Worm (Caenorhabditis elegans) whole organism, late embryonic: ENCODE results near the gene Y54E2A.4.

Source experiments
- C08G9.2 ChIP-seq: sonication (generic microtip); optimal IDR thresholded peaks from 2 replicates; lab custom pipeline; 2016; ENCODE audit warnings: mild to moderate bottlenecking, missing genetic modification characterization, moderate library complexity, missing compliant biosample characterization
- F13H6.1 ChIP-seq: sonication (generic microtip); optimal IDR thresholded peaks from 2 replicates; lab custom pipeline; 2016; ENCODE audit warnings: missing genetic modification characterization, missing compliant biosample characterization
- K02D7.2 ChIP-seq: sonication (generic microtip); optimal IDR thresholded peaks from 2 replicates; lab custom pipeline; 2017; ENCODE audit warnings: mild to moderate bottlenecking, missing genetic modification characterization, missing compliant biosample characterization
- K09A11.1 ChIP-seq: sonication (generic microtip); optimal IDR thresholded peaks from 2 replicates; lab custom pipeline; 2017; ENCODE audit warnings: antibody characterized with exemption, mild to moderate bottlenecking, missing genetic modification characterization, missing compliant biosample characterization; ENCODE audit not compliant: insufficient read depth
- T23F11.4 ChIP-seq: fragments of 200-800 bp; sonication (Bioruptor generic); optimal IDR thresholded peaks from 2 replicates; lab custom pipeline; 2018; ENCODE audit warnings: mild to moderate bottlenecking, missing genetic modification characterization, missing compliant biosample characterization
- Y22D7AL.16 ChIP-seq: sonication (generic microtip); optimal IDR thresholded peaks from 2 replicates; lab custom pipeline; 2016; ENCODE audit warnings: missing genetic modification characterization, missing compliant biosample characterization
- ama-1 ChIP-seq: fragments of 150-350 bp; optimal IDR thresholded peaks from 2 replicates; lab custom pipeline; 2014
- ceh-14 ChIP-seq: sonication (generic microtip); optimal IDR thresholded peaks from 2 replicates; lab custom pipeline; 2016; ENCODE audit warnings: missing genotype, missing genetic modification characterization, missing compliant biosample characterization
- ceh-18 ChIP-seq: sonication (generic microtip); optimal IDR thresholded peaks from 2 replicates; lab custom pipeline; 2016; ENCODE audit warnings: missing genetic modification characterization, missing compliant biosample characterization
- ceh-19 ChIP-seq: fragments of 200-800 bp; sonication (Bioruptor generic); optimal IDR thresholded peaks from 2 replicates; lab custom pipeline; 2018; ENCODE audit warnings: mild to moderate bottlenecking, missing genetic modification characterization, missing compliant biosample characterization
- ceh-2 ChIP-seq: sonication (generic microtip); optimal IDR thresholded peaks from 2 replicates; lab custom pipeline; 2016; ENCODE audit warnings: missing genotype, missing genetic modification characterization, missing compliant biosample characterization
- ceh-45 ChIP-seq: fragments of 200-800 bp; sonication (Bioruptor generic); IDR thresholded peaks from 2 replicates; pipeline ENCODE4 v1.3.6; 2022; ENCODE audit warnings: missing genetic modification reagents, missing genetic modification characterization, missing compliant biosample characterization
- ceh-48 ChIP-seq: sonication (generic microtip); optimal IDR thresholded peaks from 2 replicates; lab custom pipeline; 2016; ENCODE audit warnings: missing genetic modification characterization, inconsistent platforms, missing compliant biosample characterization
- ceh-6 ChIP-seq: fragments of 200-800 bp; sonication (Bioruptor generic); optimal IDR thresholded peaks from 2 replicates; lab custom pipeline; 2018; ENCODE audit warnings: mild to moderate bottlenecking, missing genetic modification characterization, missing compliant biosample characterization
- ceh-9 ChIP-seq: sonication (generic microtip); optimal IDR thresholded peaks from 2 replicates; lab custom pipeline; 2016; ENCODE audit warnings: mild to moderate bottlenecking, missing genetic modification characterization, inconsistent platforms, missing compliant biosample characterization
- dmd-4 ChIP-seq: sonication (generic microtip); optimal IDR thresholded peaks from 2 replicates; lab custom pipeline; 2016; ENCODE audit warnings: borderline replicate concordance, missing genetic modification characterization, missing compliant biosample characterization
- elt-2 ChIP-seq: sonication (generic microtip); optimal IDR thresholded peaks from 2 replicates; lab custom pipeline; 2016; ENCODE audit warnings: missing genetic modification reagents, missing genetic modification characterization, missing compliant biosample characterization
- ets-4 ChIP-seq: sonication (generic microtip); optimal IDR thresholded peaks from 2 replicates; lab custom pipeline; 2016; ENCODE audit warnings: missing genetic modification characterization, missing compliant biosample characterization
- fax-1 ChIP-seq: sonication (generic microtip); optimal IDR thresholded peaks from 2 replicates; lab custom pipeline; 2016; ENCODE audit warnings: missing genotype, missing genetic modification characterization, missing compliant biosample characterization
- fkh-10 ChIP-seq: fragments of 150-350 bp; optimal IDR thresholded peaks from 2 replicates; lab custom pipeline; 2014; ENCODE audit warnings: missing biosample characterization, missing genetic modification reagents, missing genetic modification characterization
- hlh-13 ChIP-seq: fragments of 200-800 bp; sonication (Bioruptor generic); optimal IDR thresholded peaks from 2 replicates; lab custom pipeline; 2018; ENCODE audit warnings: mild to moderate bottlenecking, missing genetic modification characterization, missing compliant biosample characterization
- hlh-15 ChIP-seq: sonication (generic microtip); optimal IDR thresholded peaks from 2 replicates; lab custom pipeline; 2016; ENCODE audit warnings: missing genetic modification characterization, missing compliant biosample characterization
- hlh-30 ChIP-seq: sonication (generic microtip); optimal IDR thresholded peaks from 2 replicates; lab custom pipeline; 2017; ENCODE audit warnings: antibody characterized with exemption, missing genetic modification characterization, missing compliant biosample characterization; ENCODE audit not compliant: insufficient read depth
- hlh-6 ChIP-seq: sonication (generic microtip); optimal IDR thresholded peaks from 2 replicates; lab custom pipeline; 2016; ENCODE audit warnings: missing genotype, missing genetic modification characterization, missing compliant biosample characterization
- lim-6 ChIP-seq: sonication (generic microtip); optimal IDR thresholded peaks from 2 replicates; lab custom pipeline; 2016; ENCODE audit warnings: missing genetic modification characterization, missing compliant biosample characterization
- nfya-1 ChIP-seq: sonication (generic microtip); optimal IDR thresholded peaks from 2 replicates; lab custom pipeline; 2017; ENCODE audit warnings: missing genetic modification characterization, mild to moderate bottlenecking, missing compliant biosample characterization, antibody characterized with exemption, moderate library complexity
- nhr-11 ChIP-seq: fragments of 150-350 bp; optimal IDR thresholded peaks from 2 replicates; lab custom pipeline; 2014; ENCODE audit warnings: missing biosample characterization, missing genetic modification characterization
- nhr-232 ChIP-seq: sonication (generic microtip); optimal IDR thresholded peaks from 2 replicates; lab custom pipeline; 2016; ENCODE audit warnings: missing genetic modification characterization, missing compliant biosample characterization
- pha-2 ChIP-seq: sonication (generic microtip); optimal IDR thresholded peaks from 2 replicates; lab custom pipeline; 2017; ENCODE audit warnings: mild to moderate bottlenecking, missing genetic modification characterization, missing compliant biosample characterization
- pha-4 ChIP-seq: fragments of 150-350 bp; optimal IDR thresholded peaks from 2 replicates; lab custom pipeline; 2018; ENCODE audit warnings: missing biosample characterization, missing genetic modification reagents, missing genetic modification characterization
- pqm-1 ChIP-seq: sonication (generic microtip); optimal IDR thresholded peaks from 2 replicates; lab custom pipeline; 2016; ENCODE audit warnings: missing genetic modification characterization, missing compliant biosample characterization
- ref-2 ChIP-seq: sonication (generic microtip); optimal IDR thresholded peaks from 2 replicates; lab custom pipeline; 2016; ENCODE audit warnings: missing genetic modification characterization, missing compliant biosample characterization
- rnt-1 ChIP-seq: sonication (generic microtip); optimal IDR thresholded peaks from 2 replicates; lab custom pipeline; 2016; ENCODE audit warnings: missing genetic modification characterization, missing compliant biosample characterization
- sox-2 ChIP-seq: fragments of 200-800 bp; sonication (Bioruptor generic); IDR thresholded peaks from 2 replicates; pipeline ENCODE4 v1.3.6; 2022; ENCODE audit warnings: missing genetic modification reagents, missing genetic modification characterization, missing compliant biosample characterization
- syd-9 ChIP-seq: sonication (generic microtip); optimal IDR thresholded peaks from 2 replicates; lab custom pipeline; 2016; ENCODE audit warnings: mild to moderate bottlenecking, missing genetic modification characterization, moderate library complexity, missing compliant biosample characterization
- ttx-3 ChIP-seq: sonication (generic microtip); optimal IDR thresholded peaks from 2 replicates; lab custom pipeline; 2016; ENCODE audit warnings: missing genetic modification reagents, missing genetic modification characterization, missing compliant biosample characterization
- unc-42 ChIP-seq: sonication (generic microtip); optimal IDR thresholded peaks from 2 replicates; lab custom pipeline; 2016; ENCODE audit warnings: missing genotype, missing genetic modification characterization, missing compliant biosample characterization
- unc-86 ChIP-seq: sonication (generic microtip); optimal IDR thresholded peaks from 2 replicates; lab custom pipeline; 2016; ENCODE audit warnings: missing genetic modification characterization, missing compliant biosample characterization
- zip-5 ChIP-seq: sonication (generic microtip); optimal IDR thresholded peaks from 2 replicates; lab custom pipeline; 2016; ENCODE audit warnings: missing genetic modification characterization, missing compliant biosample characterization
- ztf-16 ChIP-seq: sonication (generic microtip); optimal IDR thresholded peaks from 2 replicates; lab custom pipeline; 2017; ENCODE audit warnings: missing genetic modification characterization, missing compliant biosample characterization

The Y54E2A.4 gene

DNA sequence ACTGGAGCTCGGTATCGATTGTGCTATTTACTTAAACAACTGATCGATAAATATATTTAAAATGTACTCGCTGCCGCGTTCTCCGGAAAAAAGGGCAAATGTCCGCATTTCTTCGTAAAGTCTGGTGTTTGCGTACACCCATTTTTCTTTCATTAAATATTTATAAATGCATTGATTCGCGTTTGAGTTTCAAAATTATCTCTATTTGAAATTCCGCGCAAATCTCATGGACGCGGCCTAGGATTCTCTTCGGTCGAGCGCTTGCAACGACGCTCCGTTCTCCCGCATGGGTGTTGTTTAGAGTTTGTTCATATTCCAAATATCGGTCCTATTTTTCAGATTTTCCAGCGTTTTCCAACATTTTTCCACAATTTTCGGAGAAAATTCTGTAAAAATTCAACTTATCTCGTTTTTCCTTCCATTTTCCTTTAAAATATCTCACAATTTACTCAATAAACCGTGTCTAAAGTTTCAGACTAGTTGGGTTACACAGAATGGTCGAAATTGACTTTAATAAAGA, 40.6 kb downstream of the Y54E2A.4 start, which contains the start of gene eif-3.B (continued):
- TF ChIP-seq nhr-232 (tag; lab: Kevin White, UChicago) (peak; percentile 12), unc-86 (tag; lab: Kevin White, UChicago) (peak; percentile 56), T23F11.4 (GFP tag; lab: Kevin White, UChicago) (no peak), zip-5 (tag; lab: Kevin White, UChicago) (peak; percentile 81), ref-2 (peak; percentile 89), fkh-10 (GFP tag; lab: Kevin White, UChicago) (no peak), ttx-3 (tag; lab: Kevin White, UChicago) (peak; percentile 29), hlh-13 (GFP tag; lab: Kevin White, UChicago) (no peak), sox-2 (GFP tag; lab: Robert Waterston, UW) (no peak), syd-9 (tag; lab: Kevin White, UChicago) (peak; percentile 40), lim-6 (peak; percentile 83), ets-4 (tag; lab: Kevin White, UChicago) (peak; percentile 91), ceh-19 (GFP tag; lab: Kevin White, UChicago) (no peak), ceh-48 (tag; lab: Kevin White, UChicago) (peak; percentile 64), fax-1 (peak; percentile 66), pha-2 (tag; lab: Kevin White, UChicago) (no peak), ceh-9 (tag; lab: Kevin White, UChicago) (no peak), hlh-30 (tag; lab: Kevin White, UChicago) (no peak), elt-2 (peak; percentile 56), ceh-18 (tag; lab: Kevin White, UChicago) (peak; percentile 76), dmd-4 (no peak), ceh-45 (GFP tag; lab: Robert Waterston, UW) (no peak), rnt-1 (peak; percentile 78), ceh-6 (no peak), ceh-14 (peak; percentile 80), unc-42 (tag; lab: Kevin White, UChicago) (peak; percentile 93), hlh-15 (peak; percentile 15), K02D7.2 (no peak), C08G9.2 (tag; lab: Kevin White, UChicago) (peak; percentile 97), nhr-11 (tag; lab: Kevin White, UChicago) (no peak), ceh-2 (tag; lab: Kevin White, UChicago) (peak; percentile 94), Y22D7AL.16 (tag; lab: Kevin White, UChicago) (no peak), pha-4 (no peak), K09A11.1 (tag; lab: Kevin White, UChicago) (peak; percentile 35)

DNA sequence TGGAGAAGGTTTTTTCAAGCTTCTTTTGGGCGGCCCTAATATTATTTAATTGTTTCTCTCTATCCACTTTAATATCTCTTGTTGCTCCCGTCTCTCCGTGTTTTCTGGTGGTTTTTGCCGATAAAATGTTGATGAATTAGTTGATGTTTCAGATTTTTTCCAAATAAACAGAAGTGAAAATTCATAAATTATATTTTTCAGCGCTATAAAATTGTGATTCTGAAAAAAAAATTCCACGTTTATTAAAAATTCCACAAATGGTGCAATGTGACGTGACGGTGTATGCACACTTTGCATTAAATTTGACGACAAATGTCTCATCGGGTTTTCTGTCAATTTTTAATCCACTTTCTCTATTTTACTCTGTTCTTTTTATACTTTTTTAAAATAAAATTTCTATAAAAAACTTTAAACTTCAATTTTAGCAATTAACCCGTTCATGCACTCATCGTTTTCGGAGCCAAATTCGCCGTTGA, 43.7 kb downstream of the Y54E2A.4 start, which contains the start of gene tbc-20:
Gene tbc-20 (plus strand): TSS at position 426 of the 476 bp plus-strand sequence.
- TF ChIP-seq K09A11.1 (tag; lab: Kevin White, UChicago) (peak; percentile 4), F13H6.1 (no peak)
- TF ChIP-seq, all 69 proteins: peak for 1

DNA sequence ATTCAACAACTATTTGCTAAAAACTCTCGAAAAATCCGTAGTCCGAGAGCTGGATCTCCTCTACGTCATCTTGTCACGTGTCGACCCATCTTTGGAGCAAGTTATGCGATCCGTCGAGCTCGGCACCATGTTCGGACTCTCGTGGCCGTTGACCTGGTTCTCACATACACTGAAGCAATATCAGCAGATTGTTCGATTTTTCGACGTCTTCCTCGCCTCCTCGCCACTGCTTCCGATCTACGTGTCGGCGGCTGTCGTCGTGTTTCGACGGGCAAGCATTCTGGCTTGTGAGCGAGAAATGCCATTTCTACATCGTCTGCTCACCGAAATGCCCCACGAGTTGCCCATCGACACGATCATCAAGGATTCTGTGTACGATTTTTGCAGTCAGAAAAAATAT, 44.9 kb downstream of the Y54E2A.4 start:
- no peak for TF ChIP-seq rnt-1
- no peak for TF ChIP-seq ztf-16 (tag; lab: Kevin White, UChicago)
- no peak for TF ChIP-seq ceh-18 (tag; lab: Kevin White, UChicago)
- TF ChIP-seq ama-1 (lab: Kevin White, UChicago): no peak
- TF ChIP-seq Y22D7AL.16 (tag; lab: Kevin White, UChicago): no peak
- no peak for TF ChIP-seq unc-42 (tag; lab: Kevin White, UChicago)
- no peak for TF ChIP-seq pqm-1 (tag; lab: Kevin White, UChicago)
- TF ChIP-seq ceh-2 (tag; lab: Kevin White, UChicago): no peak
- no peak for TF ChIP-seq nfya-1
- no peak for TF ChIP-seq hlh-6 (tag; lab: Kevin White, UChicago)
